Worm (Caenorhabditis elegans) whole organism, midembryonic: ENCODE data around the gene F23D12.10.

Experiments
- T22C8.4 ChIP-seq: fragments of 200-800 bp; sonication (Bioruptor generic); IDR thresholded peaks from 2 replicates; pipeline ENCODE4 v1.3.6; 2022; ENCODE audit warnings: missing genetic modification characterization, missing compliant biosample characterization
- cog-1 ChIP-seq: sonication (generic microtip); optimal IDR thresholded peaks from 2 replicates; lab custom pipeline; 2016; ENCODE audit warnings: missing genetic modification characterization, missing compliant biosample characterization
- flt-1 ChIP-seq: fragments of 200-800 bp; sonication (Bioruptor generic); IDR thresholded peaks from 2 replicates; pipeline ENCODE4 v1.3.6; 2022; ENCODE audit warnings: missing genetic modification characterization, missing compliant biosample characterization
- klf-2 ChIP-seq: fragments of 200-800 bp; sonication (Bioruptor generic); conservative IDR thresholded peaks from 2 replicates; pipeline ENCODE4 v1.3.6; 2022; ENCODE audit warnings: missing genetic modification reagents, missing genetic modification characterization, missing compliant biosample characterization
- med-1 ChIP-seq: sonication (generic microtip); optimal IDR thresholded peaks from 2 replicates; lab custom pipeline; 2017; ENCODE audit warnings: missing genetic modification characterization, mild to moderate bottlenecking, missing compliant biosample characterization, antibody characterized with exemption, missing genetic modification reagents; ENCODE audit not compliant: insufficient read depth
- ref-1 ChIP-seq: fragments of 200-800 bp; sonication (Bioruptor generic); conservative IDR thresholded peaks from 2 replicates; pipeline ENCODE4 v1.3.6; 2022; ENCODE audit warnings: missing genetic modification reagents, missing genetic modification characterization, missing compliant biosample characterization
- tab-1 ChIP-seq: fragments of 200-800 bp; sonication (Bioruptor generic); IDR thresholded peaks from 2 replicates; pipeline ENCODE4 v1.3.6; 2022; ENCODE audit warnings: missing genetic modification characterization, missing compliant biosample characterization
- ztf-23 ChIP-seq: fragments of 200-800 bp; sonication (Bioruptor generic); IDR thresholded peaks from 2 replicates; pipeline ENCODE4 v1.3.6; 2022; ENCODE audit warnings: missing genetic modification reagents, missing genetic modification characterization, missing compliant biosample characterization
- ztf-29 ChIP-seq: fragments of 200-800 bp; sonication (Bioruptor generic); IDR thresholded peaks from 2 replicates; pipeline ENCODE4 v1.3.6; 2022; ENCODE audit warnings: missing genetic modification reagents, missing genetic modification characterization, missing compliant biosample characterization

The F23D12.10 gene

ce11 chrX:14435648-14436155 is 20.2 kb upstream of the F23D12.10 start:
- TF ChIP-seq tab-1 (GFP tag; lab: Robert Waterston, UW), result no peak
- TF ChIP-seq cog-1, result no peak
- TF ChIP-seq ztf-23, result no peak
- no peak for TF ChIP-seq klf-2
- TF ChIP-seq ref-1 (GFP tag; lab: Robert Waterston, UW), result no peak
- no peak for TF ChIP-seq T22C8.4 (GFP tag; lab: Robert Waterston, UW)
- TF ChIP-seq med-1 (GFP tag; lab: Kevin White, UChicago), result no peak
- no peak for TF ChIP-seq ztf-29 (GFP tag; lab: Robert Waterston, UW)
- no peak for TF ChIP-seq flt-1 (GFP tag; lab: Robert Waterston, UW)

- TF ChIP-seq ref-1 (GFP tag; lab: Robert Waterston, UW), result no peak
- no peak for TF ChIP-seq ztf-23
- no peak for TF ChIP-seq tab-1 (GFP tag; lab: Robert Waterston, UW)
- no peak for TF ChIP-seq klf-2
Measured at ce11 chrX:14430436-14430835, 14.9 kb upstream of the F23D12.10 start.

- TF ChIP-seq T22C8.4 (GFP tag; lab: Robert Waterston, UW), result no peak
- TF ChIP-seq klf-2, result no peak
- no peak for TF ChIP-seq ref-1 (GFP tag; lab: Robert Waterston, UW)
- no peak for TF ChIP-seq ztf-29 (GFP tag; lab: Robert Waterston, UW)
- TF ChIP-seq cog-1, result no peak
- no peak for TF ChIP-seq flt-1 (GFP tag; lab: Robert Waterston, UW)
- no peak for TF ChIP-seq med-1 (GFP tag; lab: Kevin White, UChicago)
- no peak for TF ChIP-seq ztf-23
- TF ChIP-seq tab-1 (GFP tag; lab: Robert Waterston, UW), result no peak
Measured at ce11 chrX:14428052-14428451, 12.5 kb upstream of the F23D12.10 start, which contains the start of gene F23D12.1. F23D12.1 (minus strand) TSS chrX:14428152.

- no peak for TF ChIP-seq cog-1
- no peak for TF ChIP-seq flt-1 (GFP tag; lab: Robert Waterston, UW)
- no peak for TF ChIP-seq ref-1 (GFP tag; lab: Robert Waterston, UW)
- no peak for TF ChIP-seq T22C8.4 (GFP tag; lab: Robert Waterston, UW)
- TF ChIP-seq ztf-23, result no peak
- TF ChIP-seq ztf-29 (GFP tag; lab: Robert Waterston, UW), result no peak
- TF ChIP-seq klf-2, result no peak
- no peak for TF ChIP-seq med-1 (GFP tag; lab: Kevin White, UChicago)
- no peak for TF ChIP-seq tab-1 (GFP tag; lab: Robert Waterston, UW)
Measured at ce11 chrX:14424673-14425072, 9.1 kb upstream of the F23D12.10 start, which contains the start of gene F23D12.11. F23D12.11 (minus strand) TSS chrX:14424751.

DNA sequence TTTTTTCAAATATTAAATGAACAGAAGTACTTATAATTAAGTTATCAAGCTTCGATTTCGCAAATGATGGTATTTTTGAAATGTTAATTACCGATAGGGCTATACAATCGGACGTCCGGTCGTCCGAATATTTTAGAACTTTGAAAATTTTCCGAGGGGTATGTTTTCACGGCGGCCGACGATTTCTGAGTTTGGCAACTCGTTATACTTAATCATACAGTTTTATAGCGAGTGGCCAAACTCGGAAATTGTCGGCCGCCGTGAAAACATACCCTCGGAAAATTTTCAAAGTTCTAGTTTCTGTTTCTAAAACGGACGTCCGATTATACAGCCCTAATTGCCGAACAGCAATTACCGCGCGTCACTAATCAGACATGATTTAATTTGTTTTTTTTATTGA is 8.6 kb upstream of the F23D12.10 start:
- TF ChIP-seq tab-1 (GFP tag; lab: Robert Waterston, UW) (no peak), ref-1 (GFP tag; lab: Robert Waterston, UW) (no peak), ztf-29 (GFP tag; lab: Robert Waterston, UW) (no peak)

DNA sequence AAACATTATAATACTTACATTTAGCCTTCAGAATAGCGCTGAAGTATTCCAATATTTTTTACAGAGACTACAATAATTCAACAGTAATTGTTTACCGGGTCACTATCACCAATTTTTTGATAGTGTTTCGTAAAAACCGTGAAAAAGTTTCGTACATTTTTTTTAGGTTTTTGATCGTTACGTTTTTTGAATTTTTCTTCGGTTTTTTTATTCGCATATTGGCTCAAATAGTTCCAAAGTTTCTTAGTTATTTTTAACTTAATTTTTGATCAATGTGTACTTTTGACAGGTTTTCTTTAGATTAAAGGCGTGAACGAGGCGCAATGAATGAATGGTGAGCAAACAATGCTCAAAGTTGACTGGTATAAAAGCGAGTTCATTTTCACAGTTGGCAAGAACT is 7.6 kb upstream of the F23D12.10 start, which contains the start of gene fipr-3:
Gene fipr-3 (plus strand): TSS at position 301 of the 400 bp plus-strand sequence.
- TF ChIP-seq flt-1 (GFP tag; lab: Robert Waterston, UW) (no peak), ztf-23 (no peak), klf-2 (no peak), T22C8.4 (GFP tag; lab: Robert Waterston, UW) (no peak), cog-1 (no peak), med-1 (GFP tag; lab: Kevin White, UChicago) (no peak), ref-1 (GFP tag; lab: Robert Waterston, UW) (no peak), tab-1 (GFP tag; lab: Robert Waterston, UW) (no peak), ztf-29 (GFP tag; lab: Robert Waterston, UW) (no peak)

- no peak for TF ChIP-seq cog-1
- no peak for TF ChIP-seq T22C8.4 (GFP tag; lab: Robert Waterston, UW)
- TF ChIP-seq med-1 (GFP tag; lab: Kevin White, UChicago), result no peak
- no peak for TF ChIP-seq ztf-23
- TF ChIP-seq tab-1 (GFP tag; lab: Robert Waterston, UW), result no peak
Measured at ce11 chrX:14421529-14421982, 6.0 kb upstream of the F23D12.10 start, which contains the start of gene F23D12.2. F23D12.2 (minus strand) TSS chrX:14421579.

DNA sequence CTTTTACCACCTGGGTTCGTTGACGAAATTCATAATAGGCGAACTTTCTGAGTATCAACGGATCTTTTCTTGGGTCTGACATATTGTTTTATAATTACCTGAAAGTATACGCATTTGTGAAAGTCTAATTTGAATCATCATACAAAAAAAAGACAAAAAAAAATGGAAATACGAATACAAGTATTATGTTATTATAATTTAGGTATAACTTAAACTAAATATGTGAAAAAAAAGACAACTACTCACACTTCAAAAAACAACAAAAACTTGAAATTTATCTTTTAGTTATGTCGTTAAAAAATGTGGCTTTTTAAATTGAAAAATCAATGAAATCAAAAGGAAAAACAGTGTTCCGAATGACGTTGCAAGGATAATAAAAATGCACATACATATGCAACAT is 2.8 kb downstream of the F23D12.10 start, which contains the start of gene fbxa-179:
Gene fbxa-179 (minus strand): TSS at position 101 of the 400 bp plus-strand sequence.
- TF ChIP-seq flt-1 (GFP tag; lab: Robert Waterston, UW), result no peak
- no peak for TF ChIP-seq med-1 (GFP tag; lab: Kevin White, UChicago)
- TF ChIP-seq T22C8.4 (GFP tag; lab: Robert Waterston, UW), result no peak
- no peak for TF ChIP-seq ztf-23
- TF ChIP-seq ztf-29 (GFP tag; lab: Robert Waterston, UW), result no peak
- TF ChIP-seq tab-1 (GFP tag; lab: Robert Waterston, UW), result no peak
- TF ChIP-seq ref-1 (GFP tag; lab: Robert Waterston, UW), result no peak
- no peak for TF ChIP-seq klf-2
- TF ChIP-seq cog-1, result no peak

- TF ChIP-seq tab-1 (GFP tag; lab: Robert Waterston, UW), result no peak
- TF ChIP-seq flt-1 (GFP tag; lab: Robert Waterston, UW), result no peak
- no peak for TF ChIP-seq klf-2
Measured at ce11 chrX:14405817-14406216, 9.7 kb downstream of the F23D12.10 start, which contains the start of gene frpr-17. frpr-17 (plus strand) TSS chrX:14406117.

DNA sequence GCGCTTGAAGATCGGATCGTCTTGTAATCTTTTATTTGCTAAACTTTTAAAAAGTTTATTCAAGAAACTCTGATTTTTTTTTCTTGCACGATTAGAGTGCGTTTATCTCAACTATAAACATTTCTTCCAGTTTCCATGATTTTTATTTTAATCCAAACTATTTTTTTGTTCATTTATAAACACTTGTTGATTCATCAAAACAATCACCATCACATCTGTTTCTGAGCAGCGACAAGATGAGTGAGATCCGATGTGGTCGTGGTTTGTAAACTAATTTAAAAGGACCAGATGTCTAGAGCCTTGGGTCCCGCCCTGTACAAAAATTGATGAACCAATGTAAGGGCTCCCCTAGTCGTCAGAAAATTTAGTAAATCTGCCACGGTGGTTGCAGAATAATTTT is 14.3 kb downstream of the F23D12.10 start:
- TF ChIP-seq med-1 (GFP tag; lab: Kevin White, UChicago) (no peak), klf-2 (no peak), flt-1 (GFP tag; lab: Robert Waterston, UW) (no peak), tab-1 (GFP tag; lab: Robert Waterston, UW) (no peak), cog-1 (no peak), ztf-29 (GFP tag; lab: Robert Waterston, UW) (no peak), T22C8.4 (GFP tag; lab: Robert Waterston, UW) (no peak), ztf-23 (no peak), ref-1 (GFP tag; lab: Robert Waterston, UW) (no peak)
